Worm (Caenorhabditis elegans) whole organism, mixed stage, embryonic: ENCODE data around the gene rgs-2.

Experiments
- bed-3 ChIP-seq: fragments of 200-800 bp; sonication (Bioruptor generic); optimal IDR thresholded peaks from 3 replicates; lab custom pipeline; 2018; ENCODE audit warnings: mild to moderate bottlenecking, missing genetic modification characterization, moderate library complexity, missing compliant biosample characterization
- ceh-39 ChIP-seq: fragments of 150-350 bp; optimal IDR thresholded peaks from 2 replicates; lab custom pipeline; 2014; ENCODE audit warnings: missing biosample characterization, missing genetic modification characterization
- drap-1 ChIP-seq: fragments of 200-800 bp; sonication (Bioruptor generic); optimal IDR thresholded peaks from 3 replicates; lab custom pipeline; 2018; ENCODE audit warnings: mild to moderate bottlenecking, missing genetic modification characterization, missing compliant biosample characterization
- elt-1 ChIP-seq: sonication (generic microtip); optimal IDR thresholded peaks from 2 replicates; lab custom pipeline; 2017; ENCODE audit warnings: missing genetic modification characterization, mild to moderate bottlenecking, missing compliant biosample characterization, antibody characterized with exemption, moderate library complexity, borderline replicate concordance; ENCODE audit not compliant: insufficient read depth
- lin-13 ChIP-seq: fragments of 150-350 bp; optimal IDR thresholded peaks from 2 replicates; lab custom pipeline; 2014; ENCODE audit warnings: missing biosample characterization, missing genetic modification characterization
- lin-32 ChIP-seq: fragments of 200-800 bp; sonication (Bioruptor generic); optimal IDR thresholded peaks from 2 replicates; lab custom pipeline; 2018; ENCODE audit warnings: mild to moderate bottlenecking, missing genetic modification characterization, missing compliant biosample characterization
- lsy-2 ChIP-seq: fragments of 150-350 bp; optimal IDR thresholded peaks from 2 replicates; lab custom pipeline; 2014; ENCODE audit warnings: missing biosample characterization, missing genetic modification characterization
- nhr-2 ChIP-seq: fragments of 150-350 bp; optimal IDR thresholded peaks from 2 replicates; lab custom pipeline; 2014; ENCODE audit warnings: missing biosample characterization, missing genetic modification characterization
- nhr-28 ChIP-seq: fragments of 150-350 bp; optimal IDR thresholded peaks from 2 replicates; lab custom pipeline; 2014; ENCODE audit warnings: missing biosample characterization, missing genetic modification characterization
- nhr-76 ChIP-seq: sonication (generic microtip); optimal IDR thresholded peaks from 2 replicates; lab custom pipeline; 2017; ENCODE audit warnings: missing biosample characterization, missing genetic modification characterization
- unc-39 ChIP-seq: fragments of 150-350 bp; optimal IDR thresholded peaks from 2 replicates; lab custom pipeline; 2014; ENCODE audit warnings: missing biosample characterization, missing genetic modification characterization
- unc-62 ChIP-seq: fragments of 150-350 bp; optimal IDR thresholded peaks from 2 replicates; lab custom pipeline; 2014; ENCODE audit warnings: missing biosample characterization, missing genetic modification reagents, missing genetic modification characterization
- ztf-11 ChIP-seq: fragments of 150-350 bp; optimal IDR thresholded peaks from 2 replicates; lab custom pipeline; 2014; ENCODE audit warnings: missing biosample characterization, missing genetic modification characterization

DNA sequence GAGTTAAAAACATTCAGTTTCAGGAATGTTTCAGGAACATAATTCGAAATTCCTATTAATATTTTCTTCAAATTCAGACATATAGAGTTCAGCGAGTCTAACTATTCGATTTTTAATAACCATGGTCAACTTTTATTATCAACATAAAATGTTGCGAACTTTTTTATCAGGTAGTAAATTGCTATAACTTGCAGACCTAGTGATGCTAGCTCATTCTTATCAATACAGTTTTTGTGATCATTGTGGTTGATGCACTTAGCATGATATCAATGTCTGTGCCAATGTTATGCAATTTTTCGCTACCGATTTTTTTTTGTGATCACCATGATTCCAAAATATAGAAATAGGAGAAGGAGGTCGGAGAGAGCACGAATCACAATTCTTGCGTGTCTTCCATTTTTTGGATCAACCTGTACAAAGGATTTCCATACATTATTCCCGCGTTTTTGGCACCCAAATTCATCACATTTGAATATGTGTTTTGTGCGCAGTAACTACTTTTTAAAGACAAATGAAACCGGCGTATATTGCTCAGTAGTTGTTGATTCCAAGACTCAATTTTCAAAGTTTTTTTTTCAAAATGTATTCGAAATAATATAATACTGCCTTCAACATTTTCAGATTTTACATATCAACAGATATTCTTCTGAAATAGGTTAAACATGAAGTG lies 18.9 kb downstream of the rgs-2 start, which contains the start of gene pgp-12:
- no peak for TF ChIP-seq lsy-2 (tag; lab: Kevin White, UChicago)
- TF ChIP-seq ceh-39 (tag; lab: Kevin White, UChicago): no peak
- no peak for TF ChIP-seq nhr-28 (tag; lab: Kevin White, UChicago)
- TF ChIP-seq lin-13 (tag; lab: Kevin White, UChicago): no peak
- TF ChIP-seq elt-1: no peak
- TF ChIP-seq ztf-11 (tag; lab: Kevin White, UChicago): no peak
- no peak for TF ChIP-seq bed-3 (GFP tag; lab: Kevin White, UChicago)
- TF ChIP-seq unc-62 (GFP tag; lab: Kevin White, UChicago): no peak
- no peak for TF ChIP-seq nhr-2 (tag; lab: Kevin White, UChicago)
- TF ChIP-seq unc-39: no peak
- TF ChIP-seq drap-1 (GFP tag; lab: Kevin White, UChicago): no peak
- no peak for TF ChIP-seq lin-32 (GFP tag; lab: Kevin White, UChicago)
- TF ChIP-seq nhr-76: no peak
